Fruit fly (Drosophila melanogaster) whole organism, embryonic: Measurements from ENCODE around the gene CG4328.
A peak's percentile ranks its signal among the peaks of the same experiment; 100 is the strongest.

Experiments
- Aef1 ChIP-seq: fragments of 200-800 bp; sonication (Bioruptor generic); IDR thresholded peaks from 3 replicates; pipeline ENCODE4 v1.3.6; 2022; ENCODE audit warnings: missing biosample characterization, missing genetic modification characterization
- Antp ChIP-seq: fragments of 200-800 bp; sonication (Bioruptor generic); optimal IDR thresholded peaks from 3 replicates; lab custom pipeline; 2016; ENCODE audit warnings: missing biosample characterization, missing genetic modification characterization
- Awh ChIP-seq: fragments of 200-800 bp; sonication (Bioruptor generic); IDR thresholded peaks from 2 replicates; pipeline ENCODE4, ENCODE4 v1.3.6; 2022; ENCODE audit warnings: missing biosample characterization, missing genetic modification characterization
- CG10321 ChIP-seq: fragments of 200-800 bp; sonication (Bioruptor generic); IDR thresholded peaks from 2 replicates; pipeline ENCODE4 v1.3.6; 2022; ENCODE audit warnings: missing biosample characterization, missing genetic modification characterization
- CG10431 ChIP-seq: fragments of 200-800 bp; sonication (Bioruptor generic); optimal IDR thresholded peaks from 3 replicates; lab custom pipeline; 2018; ENCODE audit warnings: missing biosample characterization, mild to moderate bottlenecking, missing genetic modification characterization
- CG10462 ChIP-seq: fragments of 200-800 bp; sonication (Bioruptor generic); optimal IDR thresholded peaks from 2 replicates; lab custom pipeline; 2016; ENCODE audit warnings: missing biosample characterization, missing genetic modification characterization
- CG11247 ChIP-seq: fragments of 200-800 bp; sonication (Bioruptor generic); IDR thresholded peaks from 2 replicates; pipeline ENCODE4 v1.3.6; 2022; ENCODE audit warnings: missing biosample characterization, missing genetic modification characterization
- CG12071 ChIP-seq: fragments of 200-800 bp; sonication (Bioruptor generic); optimal IDR thresholded peaks from 3 replicates; lab custom pipeline; 2018; ENCODE audit warnings: missing biosample characterization, mild to moderate bottlenecking, missing genetic modification characterization
- CG17612 ChIP-seq: fragments of 200-800 bp; sonication (Bioruptor generic); IDR thresholded peaks from 2 replicates; pipeline ENCODE4 v1.3.6; 2022; ENCODE audit warnings: missing biosample characterization, missing genetic modification characterization
- CG2120 ChIP-seq: fragments of 200-800 bp; sonication (Bioruptor generic); optimal IDR thresholded peaks from 3 replicates; lab custom pipeline; 2016; ENCODE audit warnings: missing biosample characterization, missing genetic modification characterization
- CG30020 ChIP-seq: fragments of 200-800 bp; optimal IDR thresholded peaks from 2 replicates; lab custom pipeline; 2019; ENCODE audit warnings: missing biosample characterization, mild to moderate bottlenecking, missing genetic modification characterization, moderate library complexity
- CG34376 ChIP-seq: fragments of 200-800 bp; sonication (Bioruptor generic); optimal IDR thresholded peaks from 2 replicates; lab custom pipeline; 2018; ENCODE audit warnings: missing biosample characterization, mild to moderate bottlenecking, missing genetic modification characterization
- CG34422 ChIP-seq: fragments of 200-800 bp; sonication (Bioruptor generic); IDR thresholded peaks from 3 replicates; pipeline ENCODE4 v1.3.6; 2022; ENCODE audit warnings: missing biosample characterization, missing genetic modification characterization
- CG4328 ChIP-seq: fragments of 200-800 bp; sonication (Bioruptor generic); optimal IDR thresholded peaks from 3 replicates; lab custom pipeline; 2017; ENCODE audit warnings: missing biosample characterization, missing genetic modification reagents, missing genetic modification characterization
- CG6254 ChIP-seq: fragments of 200-800 bp; sonication (Bioruptor generic); optimal IDR thresholded peaks from 3 replicates; lab custom pipeline; 2017; ENCODE audit warnings: mild to moderate bottlenecking, missing biosample characterization, missing genetic modification reagents, missing genetic modification characterization
- CG6689 ChIP-seq: fragments of 200-800 bp; sonication (Bioruptor generic); IDR thresholded peaks from 2 replicates; pipeline ENCODE4 v1.3.6; 2022; ENCODE audit warnings: missing biosample characterization, missing genetic modification characterization
- CG6791 ChIP-seq: fragments of 200-800 bp; sonication (Bioruptor generic); IDR thresholded peaks from 3 replicates; pipeline ENCODE4 v1.3.6; 2022; ENCODE audit warnings: missing biosample characterization, missing genetic modification characterization; ENCODE audit not compliant: partially characterized antibody
- CG8478 ChIP-seq: fragments of >200 bp; optimal IDR thresholded peaks from 2 replicates; lab custom pipeline; 2018
- CHES-1-like ChIP-seq: fragments of 200-800 bp; sonication (Bioruptor generic); optimal IDR thresholded peaks from 2 replicates; lab custom pipeline; 2016; ENCODE audit warnings: missing biosample characterization, missing genetic modification characterization
- Deaf1 ChIP-seq: fragments of 200-800 bp; optimal IDR thresholded peaks from 3 replicates; lab custom pipeline; 2019; ENCODE audit warnings: missing biosample characterization, mild to moderate bottlenecking, missing genetic modification characterization, moderate library complexity
- E2f1 ChIP-seq: fragments of 200-800 bp; sonication (Bioruptor generic); IDR thresholded peaks from 2 replicates; pipeline ENCODE4 v1.3.6; 2022; ENCODE audit warnings: missing biosample characterization, missing genetic modification characterization
- HLH4C ChIP-seq: fragments of 200-800 bp; sonication (Bioruptor generic); IDR thresholded peaks from 3 replicates; pipeline ENCODE4 v1.3.6; 2022; ENCODE audit warnings: missing biosample characterization, missing genetic modification characterization; ENCODE audit not compliant: partially characterized antibody
- Hsf ChIP-seq: fragments of 200-800 bp; sonication (Bioruptor generic); optimal IDR thresholded peaks from 3 replicates; lab custom pipeline; 2016; ENCODE audit warnings: missing biosample characterization, missing genetic modification characterization
- Myb ChIP-seq: fragments of 200-800 bp; sonication (Bioruptor generic); optimal IDR thresholded peaks from 2 replicates; lab custom pipeline; 2016; ENCODE audit warnings: missing biosample characterization, missing genetic modification characterization
- Nf-YB ChIP-seq: fragments of 200-800 bp; sonication (Bioruptor generic); optimal IDR thresholded peaks from 3 replicates; lab custom pipeline; 2019; ENCODE audit warnings: missing biosample characterization, mild to moderate bottlenecking, missing genetic modification characterization, moderate library complexity
- Nf-YC ChIP-seq: fragments of 200-800 bp; optimal IDR thresholded peaks from 3 replicates; lab custom pipeline; 2019; ENCODE audit warnings: missing biosample characterization, mild to moderate bottlenecking, missing genetic modification characterization, moderate library complexity
- NfI ChIP-seq: fragments of 200-800 bp; sonication (Bioruptor generic); optimal IDR thresholded peaks from 3 replicates; lab custom pipeline; 2018; ENCODE audit warnings: missing biosample characterization, mild to moderate bottlenecking, missing genetic modification characterization, moderate library complexity
- Spps ChIP-seq: fragments of 200-800 bp; sonication (Bioruptor generic); optimal IDR thresholded peaks from 2 replicates; lab custom pipeline; 2018; ENCODE audit warnings: missing biosample characterization, mild to moderate bottlenecking, missing genetic modification characterization
- ase ChIP-seq: fragments of 200-800 bp; sonication (Bioruptor generic); IDR thresholded peaks from 3 replicates; pipeline ENCODE4 v1.3.6; 2022; ENCODE audit warnings: missing biosample characterization, missing genetic modification characterization
- btn ChIP-seq: fragments of 200-800 bp; sonication (Bioruptor generic); optimal IDR thresholded peaks from 2 replicates; lab custom pipeline; 2016; ENCODE audit warnings: missing biosample characterization, missing genetic modification characterization
- dysf ChIP-seq: fragments of 200-800 bp; sonication (Bioruptor generic); IDR thresholded peaks from 3 replicates; pipeline ENCODE4 v1.3.6; 2022; ENCODE audit warnings: missing biosample characterization, missing genetic modification characterization
- ewg ChIP-seq: fragments of 200-800 bp; sonication (Bioruptor generic); optimal IDR thresholded peaks from 3 replicates; lab custom pipeline; 2017; ENCODE audit warnings: mild to moderate bottlenecking, missing biosample characterization, missing genetic modification reagents, missing genetic modification characterization
- exex ChIP-seq: fragments of 200-800 bp; sonication (Bioruptor generic); optimal IDR thresholded peaks from 4 replicates; lab custom pipeline; 2018; ENCODE audit warnings: missing biosample characterization, mild to moderate bottlenecking, missing genetic modification characterization, moderate library complexity
- fd64A ChIP-seq: fragments of 200-800 bp; sonication (Bioruptor generic); optimal IDR thresholded peaks from 3 replicates; lab custom pipeline; 2018; ENCODE audit warnings: missing biosample characterization, mild to moderate bottlenecking, missing genetic modification characterization
- ftz-f1 ChIP-seq: fragments of 200-800 bp; sonication (Bioruptor generic); optimal IDR thresholded peaks from 2 replicates; lab custom pipeline; 2016; ENCODE audit warnings: missing biosample characterization, missing genetic modification characterization
- fu2 ChIP-seq: fragments of 200-800 bp; sonication (Bioruptor generic); optimal IDR thresholded peaks from 2 replicates; lab custom pipeline; 2016; ENCODE audit warnings: missing biosample characterization, missing genetic modification characterization
- gfzf ChIP-seq: fragments of 200-800 bp; sonication (Bioruptor generic); optimal IDR thresholded peaks from 2 replicates; lab custom pipeline; 2016; ENCODE audit warnings: missing biosample characterization, mild to moderate bottlenecking, missing genetic modification characterization, moderate library complexity
- hb ChIP-seq: fragments of 200-800 bp; sonication (Bioruptor generic); IDR thresholded peaks from 3 replicates; pipeline ENCODE4 v1.3.6; 2022; ENCODE audit warnings: missing biosample characterization, missing genetic modification characterization; ENCODE audit not compliant: partially characterized antibody
- her ChIP-seq: fragments of 200-800 bp; sonication (Bioruptor generic); optimal IDR thresholded peaks from 2 replicates; lab custom pipeline; 2016; ENCODE audit warnings: missing biosample characterization, missing genetic modification characterization
- jigr1 ChIP-seq: fragments of 200-800 bp; sonication (Bioruptor generic); IDR thresholded peaks from 3 replicates; pipeline ENCODE4 v1.3.6; 2022; ENCODE audit warnings: missing biosample characterization, missing genetic modification characterization
- kah ChIP-seq: fragments of 200-800 bp; sonication (Bioruptor generic); optimal IDR thresholded peaks from 2 replicates; lab custom pipeline; 2018; ENCODE audit warnings: missing biosample characterization, mild to moderate bottlenecking, missing genetic modification characterization
- phol ChIP-seq: fragments of 200-800 bp; sonication (Bioruptor generic); optimal IDR thresholded peaks from 3 replicates; lab custom pipeline; 2018; ENCODE audit warnings: missing biosample characterization, mild to moderate bottlenecking, missing genetic modification characterization, moderate library complexity
- prd ChIP-seq, 3 experiments: fragments of >200 bp in 2 of 3; fragments of 200-800 bp in 1 of 3; sonication (Bioruptor generic) in 1 of 3; optimal IDR thresholded peaks in 2 of 3; IDR thresholded peaks in 1 of 3; 2 replicates in 2 of 3; 3 replicates in 1 of 3; pipeline versions ENCODE4 v1.3.6 to Lab custom; 2017 to 2022; ENCODE audit warnings: missing biosample characterization in 1 of 3, missing genetic modification characterization in 1 of 3
- psq ChIP-seq: fragments of 200-800 bp; sonication (Bioruptor generic); optimal IDR thresholded peaks from 2 replicates; lab custom pipeline; 2017; ENCODE audit warnings: missing biosample characterization, missing genetic modification characterization
- ranshi ChIP-seq: fragments of 200-800 bp; sonication (Bioruptor generic); IDR thresholded peaks from 2 replicates; pipeline ENCODE4 v1.3.6; 2022; ENCODE audit warnings: missing biosample characterization, missing genetic modification characterization
- rib ChIP-seq: fragments of 200-800 bp; sonication (Bioruptor generic); IDR thresholded peaks from 2 replicates; pipeline ENCODE4 v1.3.6; 2022; ENCODE audit warnings: missing biosample characterization, missing genetic modification characterization
- so ChIP-seq: fragments of 200-800 bp; sonication (Bioruptor generic); IDR thresholded peaks from 3 replicates; pipeline ENCODE4 v1.3.6; 2022; ENCODE audit warnings: missing biosample characterization, missing genetic modification characterization
- ssp ChIP-seq: fragments of 200-800 bp; sonication (Bioruptor generic); IDR thresholded peaks from 2 replicates; pipeline ENCODE4 v1.3.6; 2022; ENCODE audit warnings: missing biosample characterization, missing genetic modification characterization
- usp ChIP-seq: fragments of >200 bp; optimal IDR thresholded peaks from 2 replicates; lab custom pipeline; 2017; ENCODE audit warnings: missing biosample characterization, missing genetic modification characterization
- wek ChIP-seq: fragments of 200-800 bp; sonication (Bioruptor generic); optimal IDR thresholded peaks from 3 replicates; lab custom pipeline; 2018; ENCODE audit warnings: missing biosample characterization, mild to moderate bottlenecking, missing genetic modification characterization, moderate library complexity
- yki ChIP-seq: fragments of >200 bp; optimal IDR thresholded peaks from 3 replicates; lab custom pipeline; 2018

CG4328 gene

dm6 chr3L:12265526-12266342 is 30.2 kb downstream of the CG4328 start (continued):
- no peak for TF ChIP-seq CG34376 (GFP tag; lab: Kevin White, UChicago)
- no peak for TF ChIP-seq dysf
- TF ChIP-seq rib (GFP tag; lab: Robert Waterston, UW) = no peak
- no peak for TF ChIP-seq CG6689 (GFP tag; lab: Robert Waterston, UW)
- no peak for TF ChIP-seq CG10321 (GFP tag; lab: Robert Waterston, UW)
- TF ChIP-seq ssp = no peak
- TF ChIP-seq CHES-1-like (GFP tag; lab: Kevin White, UChicago) = no peak
- no peak for TF ChIP-seq yki (lab: Kevin White, UChicago)
- TF ChIP-seq prd (optimal IDR thresholded peaks at IDR 0.05; lab: Kevin White, UChicago) = no peak
- no peak for TF ChIP-seq prd (GFP tag; IDR thresholded peaks at IDR 0.05; lab: Robert Waterston, UW)
- no peak for TF ChIP-seq CG10462
- TF ChIP-seq kah (GFP tag; lab: Kevin White, UChicago) = no peak
- TF ChIP-seq Spps (tag; lab: Kevin White, UChicago) = no peak
- no peak for TF ChIP-seq NfI
- no peak for TF ChIP-seq hb
- peak; percentile 31 for TF ChIP-seq exex (tag; lab: Kevin White, UChicago)
- TF ChIP-seq CG11247 (GFP tag; lab: Robert Waterston, UW) = no peak
- TF ChIP-seq ranshi = no peak
- no peak for TF ChIP-seq CG8478 (lab: Kevin White, UChicago)
- TF ChIP-seq ase = no peak
- 0 out of 3 replicates have a peak, but pooled peaks have one; percentile 15 for TF ChIP-seq so (GFP tag; lab: Robert Waterston, UW)
- TF ChIP-seq CG6254 (GFP tag; lab: Kevin White, UChicago) = no peak
- 0 out of 3 replicates have a peak, but pooled peaks have one; percentile 41 for TF ChIP-seq CG34422 (GFP tag; lab: Robert Waterston, UW)
- no peak for TF ChIP-seq phol (tag; lab: Kevin White, UChicago)
- no peak for TF ChIP-seq wek (GFP tag; lab: Kevin White, UChicago)
- no peak for TF ChIP-seq jigr1 (GFP tag; lab: Robert Waterston, UW)
- no peak for TF ChIP-seq Deaf1
- no peak for TF ChIP-seq CG30020 (tag; lab: Kevin White, UChicago)
- no peak for TF ChIP-seq psq (GFP tag; lab: Kevin White, UChicago)
- TF ChIP-seq fu2 (GFP tag; lab: Kevin White, UChicago) = no peak
- no peak for TF ChIP-seq CG2120 (GFP tag; lab: Kevin White, UChicago)
- no peak for TF ChIP-seq HLH4C (GFP tag; lab: Robert Waterston, UW)
- no peak for TF ChIP-seq CG4328 (GFP tag; lab: Kevin White, UChicago)
- peak; percentile 50 for TF ChIP-seq Aef1 (GFP tag; lab: Robert Waterston, UW)
- no peak for TF ChIP-seq CG12071 (GFP tag; lab: Kevin White, UChicago)
- no peak for TF ChIP-seq ewg (GFP tag; lab: Kevin White, UChicago)
- TF ChIP-seq CG6791 (GFP tag; lab: Robert Waterston, UW) = no peak
- no peak for TF ChIP-seq ftz-f1
- no peak for TF ChIP-seq Awh (GFP tag; lab: Robert Waterston, UW)
- TF ChIP-seq Myb = no peak
- no peak for TF ChIP-seq CG10431
- TF ChIP-seq gfzf (GFP tag; lab: Kevin White, UChicago) = no peak
- no peak for TF ChIP-seq her (GFP tag; lab: Kevin White, UChicago)
- TF ChIP-seq fd64A (GFP tag; lab: Kevin White, UChicago) = no peak
- no peak for TF ChIP-seq CG17612
- TF ChIP-seq Nf-YB = no peak
- no peak for TF ChIP-seq Hsf (GFP tag; lab: Kevin White, UChicago)
- no peak for TF ChIP-seq usp (GFP tag; lab: Kevin White, UChicago)
- no peak for TF ChIP-seq E2f1 (GFP tag; lab: Robert Waterston, UW)
- TF ChIP-seq btn (GFP tag; lab: Kevin White, UChicago) = no peak
- TF ChIP-seq Antp (GFP tag; lab: Kevin White, UChicago) = no peak
- TF ChIP-seq Nf-YC (tag; lab: Kevin White, UChicago) = peak; percentile 3
